Worm (Caenorhabditis elegans) whole organism, L2 larva: ENCODE measurements around the gene hizr-1.

Experiments
- C34F6.9 ChIP-seq: fragments of 150-350 bp; optimal IDR thresholded peaks from 2 replicates; lab custom pipeline; 2014; ENCODE audit warnings: missing biosample characterization, missing genetic modification characterization
- F13H6.1 ChIP-seq: sonication (generic microtip); optimal IDR thresholded peaks from 2 replicates; lab custom pipeline; 2016; ENCODE audit warnings: missing genetic modification characterization, missing compliant biosample characterization
- R02D3.7 ChIP-seq: fragments of 150-350 bp; optimal IDR thresholded peaks from 2 replicates; lab custom pipeline; 2014; ENCODE audit warnings: missing biosample characterization, missing genetic modification characterization
- Y55F3AM.14 ChIP-seq: fragments of 200-800 bp; sonication (Bioruptor generic); optimal IDR thresholded peaks from 2 replicates; lab custom pipeline; 2018; ENCODE audit warnings: mild to moderate bottlenecking, missing genetic modification characterization, missing compliant biosample characterization
- ZK546.5 ChIP-seq: sonication (generic microtip); optimal IDR thresholded peaks from 2 replicates; lab custom pipeline; 2017; ENCODE audit warnings: missing biosample characterization, missing genetic modification characterization
- alr-1 ChIP-seq: fragments of 150-350 bp; optimal IDR thresholded peaks from 2 replicates; lab custom pipeline; 2014; ENCODE audit warnings: missing biosample characterization, missing genetic modification characterization
- aly-2 ChIP-seq: fragments of 150-350 bp; optimal IDR thresholded peaks from 2 replicates; lab custom pipeline; 2014; ENCODE audit warnings: missing biosample characterization, missing genetic modification characterization
- blmp-1 ChIP-seq: sonication (generic microtip); optimal IDR thresholded peaks from 2 replicates; lab custom pipeline; 2017; ENCODE audit warnings: missing genetic modification characterization, mild to moderate bottlenecking, missing compliant biosample characterization, antibody characterized with exemption, moderate library complexity; ENCODE audit not compliant: insufficient read depth
- ceh-16 ChIP-seq: fragments of 150-350 bp; optimal IDR thresholded peaks from 2 replicates; lab custom pipeline; 2014; ENCODE audit warnings: missing biosample characterization, missing genetic modification characterization
- ceh-82 ChIP-seq: fragments of 150-350 bp; optimal IDR thresholded peaks from 2 replicates; lab custom pipeline; 2014; ENCODE audit warnings: missing biosample characterization, missing genetic modification characterization
- crh-2 ChIP-seq: sonication (generic microtip); optimal IDR thresholded peaks from 2 replicates; lab custom pipeline; 2017; ENCODE audit warnings: missing biosample characterization, missing genetic modification characterization
- dmd-4 ChIP-seq: sonication (generic microtip); optimal IDR thresholded peaks from 2 replicates; lab custom pipeline; 2017; ENCODE audit warnings: missing biosample characterization, missing genetic modification characterization
- egl-27 ChIP-seq: sonication (generic microtip); optimal IDR thresholded peaks from 3 replicates; lab custom pipeline; 2017; ENCODE audit warnings: missing biosample characterization, missing genetic modification reagents, missing genetic modification characterization
- elt-1 ChIP-seq: fragments of 150-350 bp; optimal IDR thresholded peaks from 2 replicates; lab custom pipeline; 2014; ENCODE audit warnings: missing biosample characterization, missing genetic modification characterization
- elt-3 ChIP-seq: sonication (generic microtip); optimal IDR thresholded peaks from 2 replicates; lab custom pipeline; 2017; ENCODE audit warnings: missing biosample characterization, missing genetic modification characterization
- fos-1 ChIP-seq: fragments of 150-350 bp; optimal IDR thresholded peaks from 2 replicates; lab custom pipeline; 2014; ENCODE audit warnings: missing biosample characterization, missing genetic modification characterization
- gmeb-1 ChIP-seq: fragments of 150-350 bp; optimal IDR thresholded peaks from 2 replicates; lab custom pipeline; 2014; ENCODE audit warnings: missing biosample characterization, missing genetic modification characterization
- lsy-2 ChIP-seq, 2 experiments: fragments of 150-350 bp in 1 of 2; sonication (generic microtip) in 1 of 2; optimal IDR thresholded peaks; 2 replicates each; lab custom pipeline; 2014 to 2017; ENCODE audit warnings: missing biosample characterization in 2 of 2, missing genetic modification characterization in 2 of 2
- mab-5 ChIP-seq: fragments of 150-350 bp; optimal IDR thresholded peaks from 2 replicates; lab custom pipeline; 2014; ENCODE audit warnings: missing biosample characterization, missing genetic modification characterization
- mdl-1 ChIP-seq, 2 experiments: fragments of 150-350 bp in 1 of 2; sonication (generic microtip) in 1 of 2; optimal IDR thresholded peaks; 2 replicates each; lab custom pipeline; 2017; ENCODE audit warnings: missing biosample characterization in 2 of 2, missing genetic modification characterization in 2 of 2
- nhr-10 ChIP-seq: sonication (generic microtip); optimal IDR thresholded peaks from 2 replicates; lab custom pipeline; 2017; ENCODE audit warnings: missing biosample characterization, missing genetic modification characterization
- nhr-11 ChIP-seq: fragments of 150-350 bp; optimal IDR thresholded peaks from 2 replicates; lab custom pipeline; 2014; ENCODE audit warnings: missing biosample characterization, missing genetic modification characterization
- nhr-12 ChIP-seq: fragments of 150-350 bp; optimal IDR thresholded peaks from 2 replicates; lab custom pipeline; 2014; ENCODE audit warnings: missing biosample characterization, missing genetic modification characterization
- nhr-129 ChIP-seq: fragments of 150-350 bp; optimal IDR thresholded peaks from 2 replicates; lab custom pipeline; 2014; ENCODE audit warnings: missing biosample characterization, missing genetic modification characterization
- nhr-21 ChIP-seq: fragments of 150-350 bp; optimal IDR thresholded peaks from 2 replicates; lab custom pipeline; 2014; ENCODE audit warnings: missing biosample characterization, missing genetic modification characterization
- nhr-23 ChIP-seq: fragments of 150-350 bp; optimal IDR thresholded peaks from 2 replicates; lab custom pipeline; 2014; ENCODE audit warnings: missing biosample characterization, missing genetic modification reagents, missing genetic modification characterization
- nhr-237 ChIP-seq: fragments of 150-350 bp; optimal IDR thresholded peaks from 2 replicates; lab custom pipeline; 2014; ENCODE audit warnings: missing biosample characterization, missing genetic modification characterization
- nhr-25 ChIP-seq: fragments of 150-350 bp; sonication (generic microtip); optimal IDR thresholded peaks from 3 replicates; lab custom pipeline; 2014; ENCODE audit warnings: missing biosample characterization, missing genetic modification characterization
- nhr-6 ChIP-seq: fragments of 150-350 bp; optimal IDR thresholded peaks from 2 replicates; lab custom pipeline; 2014; ENCODE audit warnings: missing biosample characterization, missing genetic modification characterization
- nhr-77 ChIP-seq: fragments of 150-350 bp; optimal IDR thresholded peaks from 2 replicates; lab custom pipeline; 2014; ENCODE audit warnings: missing biosample characterization, missing genetic modification characterization
- peb-1 ChIP-seq: fragments of 150-350 bp; optimal IDR thresholded peaks from 2 replicates; lab custom pipeline; 2014; ENCODE audit warnings: missing biosample characterization, missing genetic modification characterization
- sem-4 ChIP-seq: fragments of 150-350 bp; optimal IDR thresholded peaks from 2 replicates; lab custom pipeline; 2014; ENCODE audit warnings: missing biosample characterization, missing genetic modification reagents, missing genetic modification characterization
- sma-3 ChIP-seq: sonication (generic microtip); optimal IDR thresholded peaks from 2 replicates; lab custom pipeline; 2016; ENCODE audit warnings: missing genetic modification reagents, missing genetic modification characterization, missing compliant biosample characterization
- sma-9 ChIP-seq, 2 experiments: fragments of 150-350 bp in 1 of 2; sonication (generic microtip) in 1 of 2; optimal IDR thresholded peaks; 2 replicates each; lab custom pipeline; 2014 to 2016; ENCODE audit warnings: missing genetic modification characterization in 2 of 2, mild to moderate bottlenecking in 1 of 2, missing biosample characterization in 1 of 2, missing compliant biosample characterization in 1 of 2, missing genetic modification reagents in 1 of 2, moderate library complexity in 1 of 2
- snpc-4 ChIP-seq: fragments of 150-350 bp; optimal IDR thresholded peaks from 2 replicates; lab custom pipeline; 2014; ENCODE audit warnings: missing biosample characterization, missing genetic modification characterization
- unc-39 ChIP-seq: fragments of 150-350 bp; optimal IDR thresholded peaks from 2 replicates; lab custom pipeline; 2014; ENCODE audit warnings: missing biosample characterization, missing genetic modification characterization
- unc-55 ChIP-seq: fragments of 150-350 bp; sonication (generic microtip); optimal IDR thresholded peaks from 3 replicates; lab custom pipeline; 2014; ENCODE audit warnings: missing biosample characterization, missing genetic modification reagents, missing genetic modification characterization
- unc-62 ChIP-seq: fragments of 150-350 bp; optimal IDR thresholded peaks from 2 replicates; lab custom pipeline; 2014; ENCODE audit warnings: missing biosample characterization, missing genetic modification reagents, missing genetic modification characterization
- zag-1 ChIP-seq: fragments of 150-350 bp; optimal IDR thresholded peaks from 2 replicates; lab custom pipeline; 2014; ENCODE audit warnings: missing biosample characterization, missing genetic modification characterization
- ztf-1 ChIP-seq: fragments of 200-800 bp; sonication (Bioruptor generic); conservative IDR thresholded peaks from 2 replicates; pipeline ENCODE4 v1.3.6; 2022; ENCODE audit warnings: missing genetic modification characterization, missing compliant biosample characterization
- ztf-11 ChIP-seq: sonication (generic microtip); optimal IDR thresholded peaks from 2 replicates; lab custom pipeline; 2017; ENCODE audit warnings: missing biosample characterization, missing genetic modification characterization

hizr-1 gene

DNA sequence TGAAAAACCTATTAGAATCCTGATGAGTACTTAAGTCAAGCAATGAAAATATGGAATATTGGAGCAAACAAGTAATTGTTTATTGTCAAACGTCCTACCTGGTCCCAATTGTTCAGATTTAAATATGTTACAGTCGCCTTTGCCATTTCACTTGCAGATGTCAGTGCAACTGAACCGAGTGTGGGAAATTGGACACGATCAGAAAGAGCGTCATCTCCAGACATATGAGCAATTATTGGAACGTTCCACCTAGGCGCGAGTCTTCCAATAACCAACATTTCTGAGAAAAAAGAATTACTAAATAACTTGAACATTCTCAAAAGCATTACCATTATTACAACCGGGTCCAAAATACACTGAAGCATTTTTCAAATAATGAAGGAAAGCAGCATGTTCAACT is 19.0 kb downstream of the hizr-1 start:
- no peak for TF ChIP-seq peb-1 (tag; lab: Kevin White, UChicago)

DNA sequence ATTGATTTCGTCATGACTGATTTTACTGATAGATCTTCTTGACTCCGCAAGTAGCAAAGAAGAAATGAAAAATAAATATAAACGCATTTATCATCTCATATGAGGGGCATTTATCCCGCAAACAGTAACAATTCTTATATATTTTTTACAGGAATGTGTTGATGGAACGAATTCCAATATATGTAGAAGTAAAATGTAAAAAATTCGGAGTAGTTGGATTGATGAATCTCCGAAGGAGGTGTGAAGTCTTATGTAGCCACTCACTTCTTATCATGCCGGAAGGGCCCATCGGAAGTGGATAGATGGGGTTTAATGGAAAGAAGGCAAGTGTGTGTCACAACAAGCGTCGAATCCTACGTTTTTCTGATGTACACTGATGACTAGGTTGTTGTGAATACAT is 19.7 kb downstream of the hizr-1 start, which contains the start of gene gcy-9:
Gene gcy-9 (minus strand): TSS at position 101 of the 400 bp plus-strand sequence.
- no peak for TF ChIP-seq ceh-82 (tag; lab: Kevin White, UChicago)
- no peak for TF ChIP-seq mab-5 (tag; lab: Kevin White, UChicago)
- no peak for TF ChIP-seq Y55F3AM.14 (GFP tag; lab: Kevin White, UChicago)
- no peak for TF ChIP-seq crh-2 (tag; lab: Kevin White, UChicago)
- TF ChIP-seq nhr-10: no peak
- no peak for TF ChIP-seq blmp-1 (tag; lab: Kevin White, UChicago)
- TF ChIP-seq elt-3 (tag; lab: Kevin White, UChicago): no peak
- TF ChIP-seq unc-39 (tag; lab: Kevin White, UChicago): no peak
- TF ChIP-seq gmeb-1 (tag; lab: Kevin White, UChicago): no peak
- no peak for TF ChIP-seq ZK546.5
- TF ChIP-seq snpc-4 (tag; lab: Kevin White, UChicago): no peak
- no peak for TF ChIP-seq zag-1 (tag; lab: Kevin White, UChicago)
- TF ChIP-seq mdl-1 (tag; optimal IDR thresholded peaks at IDR 0.05; lab: Kevin White, UChicago): no peak
- TF ChIP-seq nhr-77 (tag; lab: Kevin White, UChicago): no peak
- TF ChIP-seq R02D3.7 (tag; lab: Kevin White, UChicago): no peak
- no peak for TF ChIP-seq ztf-11 (tag; lab: Kevin White, UChicago)
- TF ChIP-seq egl-27 (tag; lab: Kevin White, UChicago): no peak
- TF ChIP-seq ztf-1 (GFP tag; lab: Robert Waterston, UW): no peak
- no peak for TF ChIP-seq dmd-4 (tag; lab: Kevin White, UChicago)

DNA sequence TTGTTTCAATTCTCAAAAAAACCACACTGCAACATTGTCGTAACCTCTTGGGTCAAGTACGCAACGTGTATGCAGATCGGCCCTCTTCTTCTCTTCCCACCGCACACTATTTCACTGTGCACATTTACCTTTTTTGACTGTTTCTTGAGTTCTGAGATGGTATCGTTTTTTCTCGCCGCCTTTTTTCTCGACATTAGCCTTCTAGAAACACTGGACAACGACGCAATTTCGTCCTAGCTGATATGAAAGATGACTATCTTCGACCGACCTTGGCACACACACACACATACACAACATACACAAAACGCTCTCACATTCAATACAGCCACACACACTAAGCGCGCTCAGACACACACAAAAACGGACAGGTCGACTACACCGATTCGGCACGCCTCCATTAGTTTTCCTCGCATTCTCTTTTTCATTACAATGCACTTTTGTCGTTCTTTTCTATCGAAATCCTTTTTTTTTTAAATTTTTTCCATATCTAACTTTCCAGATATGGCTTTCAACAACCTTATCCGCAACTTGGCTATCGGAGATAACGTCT is 21.4 kb downstream of the hizr-1 start, which contains the start of gene aco-1:
Gene aco-1 (plus strand): TSS at position 500 of the 550 bp plus-strand sequence.
- no peak for TF ChIP-seq nhr-12
- TF ChIP-seq elt-1 (tag; lab: Kevin White, UChicago): no peak
- TF ChIP-seq aly-2 (tag; lab: Kevin White, UChicago): no peak
- peak; percentile 1 for TF ChIP-seq sem-4 (tag; lab: Kevin White, UChicago)
- TF ChIP-seq sma-3 (GFP tag; lab: Kevin White, UChicago): no peak
- TF ChIP-seq mab-5 (tag; lab: Kevin White, UChicago): no peak
- TF ChIP-seq ceh-16: peak; percentile 21
- TF ChIP-seq gmeb-1 (tag; lab: Kevin White, UChicago): peak; percentile 9
- TF ChIP-seq alr-1: no peak
- TF ChIP-seq nhr-77 (tag; lab: Kevin White, UChicago): no peak
- peak; percentile 11 for TF ChIP-seq Y55F3AM.14 (GFP tag; lab: Kevin White, UChicago)
- TF ChIP-seq ztf-11 (tag; lab: Kevin White, UChicago): no peak
- peak; percentile 18 for TF ChIP-seq sma-9 (GFP tag; optimal IDR thresholded peaks at IDR 0.05; lab: Kevin White, UChicago)
- TF ChIP-seq sma-9 (tag; optimal IDR thresholded peaks at IDR 0.05; lab: Kevin White, UChicago): no peak
- TF ChIP-seq lsy-2 (tag; optimal IDR thresholded peaks at IDR 0.05; lab: Kevin White, UChicago): no peak
- no peak for TF ChIP-seq unc-39 (tag; lab: Kevin White, UChicago)
- TF ChIP-seq ZK546.5: no peak
- no peak for TF ChIP-seq elt-3 (tag; lab: Kevin White, UChicago)
- no peak for TF ChIP-seq egl-27 (tag; lab: Kevin White, UChicago)
- no peak for TF ChIP-seq mdl-1 (tag; optimal IDR thresholded peaks at IDR 0.05; lab: Kevin White, UChicago)
- no peak for TF ChIP-seq ztf-1 (GFP tag; lab: Robert Waterston, UW)
- no peak for TF ChIP-seq nhr-10
- TF ChIP-seq F13H6.1 (tag; lab: Kevin White, UChicago): peak; percentile 13
- peak; percentile 9 for TF ChIP-seq blmp-1 (tag; lab: Kevin White, UChicago)
- no peak for TF ChIP-seq nhr-23 (tag; lab: Kevin White, UChicago)
- peak; percentile 47 for TF ChIP-seq C34F6.9 (tag; lab: Kevin White, UChicago)
- TF ChIP-seq unc-55: peak; percentile 29
- TF ChIP-seq snpc-4 (tag; lab: Kevin White, UChicago): no peak
- TF ChIP-seq unc-62 (GFP tag; lab: Kevin White, UChicago): no peak
- peak; percentile 27 for TF ChIP-seq crh-2 (tag; lab: Kevin White, UChicago)
- no peak for TF ChIP-seq ceh-82 (tag; lab: Kevin White, UChicago)
- no peak for TF ChIP-seq nhr-25 (tag; lab: Kevin White, UChicago)
- peak; percentile 75 for TF ChIP-seq nhr-129 (tag; lab: Kevin White, UChicago)
- peak; percentile 24 for TF ChIP-seq fos-1
- no peak for TF ChIP-seq zag-1 (tag; lab: Kevin White, UChicago)
- TF ChIP-seq nhr-21 (tag; lab: Kevin White, UChicago): no peak
- TF ChIP-seq nhr-6 (tag; lab: Kevin White, UChicago): peak; percentile 40
- no peak for TF ChIP-seq nhr-237
- TF ChIP-seq nhr-11: no peak
- TF ChIP-seq, all 48 proteins: peak for 13
